Worm (Caenorhabditis elegans): ENCODE results near the gene ztf-13.

DNA sequence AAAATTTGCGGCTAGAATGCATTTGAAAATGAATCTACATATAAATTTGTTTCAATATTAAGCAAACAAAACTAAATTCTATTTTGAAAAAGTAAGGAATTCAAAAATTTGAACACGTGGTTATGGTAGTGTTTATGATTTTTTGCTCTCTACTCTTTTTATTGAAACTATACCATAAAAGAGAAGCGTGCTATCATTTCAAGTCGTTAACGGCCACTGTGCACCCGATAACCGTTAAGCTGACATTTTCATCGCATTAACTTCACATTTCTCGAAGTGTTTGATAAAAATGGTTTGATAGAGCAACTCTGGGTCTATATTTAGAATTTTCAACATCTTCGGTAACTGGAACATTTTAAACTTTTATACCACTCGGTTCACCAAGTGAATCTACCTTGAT, 47.2 kb downstream of the ztf-13 start, which contains the start of gene twk-26:
- TF ChIP-seq ceh-40 (GFP tag; IDR thresholded peaks at IDR 0.05) = no peak
- no peak for TF ChIP-seq ztf-25 (GFP tag; IDR thresholded peaks at IDR 0.05)
- TF ChIP-seq hlh-12 (tag; optimal IDR thresholded peaks at IDR 0.05) = no peak
- TF ChIP-seq snpc-3.4 (tag; optimal IDR thresholded peaks at IDR 0.05) = no peak
- TF ChIP-seq athp-1 (tag; optimal IDR thresholded peaks at IDR 0.05) = no peak
- TF ChIP-seq ccch-3 (GFP tag; optimal IDR thresholded peaks at IDR 0.05) = no peak
- no peak for TF ChIP-seq nfya-1 (tag; optimal IDR thresholded peaks at IDR 0.05; ENCODE audit: borderline replicate concordance, insufficient read depth)
- TF ChIP-seq somi-1 (GFP tag; optimal IDR thresholded peaks at IDR 0.05) = no peak
